Fruit fly (Drosophila melanogaster) whole organism, embryonic: ENCODE measurements around the gene CG6409.

ENCODE experiments used
- CG10209 ChIP-seq: fragments of 200-800 bp; sonication (Bioruptor generic); optimal IDR thresholded peaks from 3 replicates; lab custom pipeline; 2017; ENCODE audit warnings: missing biosample characterization, mild to moderate bottlenecking, missing genetic modification characterization, missing genetic modification reagents
- CG11085 ChIP-seq: fragments of 200-800 bp; sonication (Bioruptor generic); IDR thresholded peaks from 2 replicates; pipeline ENCODE4 v1.3.6; 2022; ENCODE audit warnings: missing biosample characterization, missing genetic modification characterization
- CG11093 ChIP-seq: fragments of 200-800 bp; sonication (Bioruptor generic); IDR thresholded peaks from 3 replicates; pipeline ENCODE4 v1.3.6; 2022; ENCODE audit warnings: missing biosample characterization, missing genetic modification characterization
- CG11695 ChIP-seq: fragments of 200-800 bp; sonication (Bioruptor generic); IDR thresholded peaks from 3 replicates; pipeline ENCODE4 v1.3.6; 2022; ENCODE audit warnings: missing biosample characterization, missing genetic modification characterization
- CG12659 ChIP-seq: fragments of 200-800 bp; sonication (Bioruptor generic); optimal IDR thresholded peaks from 3 replicates; lab custom pipeline; 2017; ENCODE audit warnings: mild to moderate bottlenecking, missing biosample characterization, missing genetic modification reagents, missing genetic modification characterization
- CG13775 ChIP-seq: fragments of 200-800 bp; sonication (Bioruptor generic); optimal IDR thresholded peaks from 3 replicates; lab custom pipeline; 2017; ENCODE audit warnings: missing biosample characterization, mild to moderate bottlenecking, missing genetic modification characterization
- CG13894 ChIP-seq: fragments of 200-800 bp; sonication (Bioruptor generic); optimal IDR thresholded peaks from 3 replicates; lab custom pipeline; 2018; ENCODE audit warnings: missing biosample characterization, mild to moderate bottlenecking, missing genetic modification characterization, moderate library complexity
- CG14965 ChIP-seq: fragments of 200-800 bp; sonication (Bioruptor generic); optimal IDR thresholded peaks from 2 replicates; lab custom pipeline; 2016; ENCODE audit warnings: missing biosample characterization, missing genetic modification characterization, borderline replicate concordance
- CG15479 ChIP-seq: fragments of 200-800 bp; sonication (Bioruptor generic); optimal IDR thresholded peaks from 3 replicates; lab custom pipeline; 2019; ENCODE audit warnings: missing biosample characterization, mild to moderate bottlenecking, missing genetic modification characterization, moderate library complexity
- CG17328 ChIP-seq: fragments of 200-800 bp; sonication (Bioruptor generic); IDR thresholded peaks from 2 replicates; pipeline ENCODE4 v1.3.6; 2022; ENCODE audit warnings: missing biosample characterization, missing genetic modification characterization
- CG2120 ChIP-seq: fragments of 200-800 bp; sonication (Bioruptor generic); optimal IDR thresholded peaks from 3 replicates; lab custom pipeline; 2016; ENCODE audit warnings: missing biosample characterization, missing genetic modification characterization
- CG3281 ChIP-seq: fragments of 200-800 bp; sonication (Bioruptor generic); optimal IDR thresholded peaks from 3 replicates; lab custom pipeline; 2017; ENCODE audit warnings: missing biosample characterization, mild to moderate bottlenecking, missing genetic modification characterization
- CG33213 ChIP-seq: fragments of 200-800 bp; sonication (Bioruptor generic); optimal IDR thresholded peaks from 3 replicates; lab custom pipeline; 2016; ENCODE audit warnings: missing biosample characterization, missing genetic modification characterization
- CG4282 ChIP-seq: fragments of 200-800 bp; sonication (Bioruptor generic); optimal IDR thresholded peaks from 2 replicates; lab custom pipeline; 2016; ENCODE audit warnings: missing biosample characterization, missing genetic modification characterization
- CG4404 ChIP-seq: fragments of 200-800 bp; sonication (Bioruptor generic); IDR thresholded peaks from 2 replicates; pipeline ENCODE4 v1.3.6; 2022; ENCODE audit warnings: missing biosample characterization, missing genetic modification characterization
- CG4424 ChIP-seq: fragments of 200-800 bp; sonication (Bioruptor generic); optimal IDR thresholded peaks from 3 replicates; lab custom pipeline; 2016; ENCODE audit warnings: missing biosample characterization, missing genetic modification characterization
- CG5953 ChIP-seq: fragments of 200-800 bp; sonication (Bioruptor generic); IDR thresholded peaks from 2 replicates; pipeline ENCODE4 v1.3.6; 2022; ENCODE audit warnings: missing biosample characterization, missing genetic modification characterization
- CG6272 ChIP-seq: fragments of 200-800 bp; sonication (Bioruptor generic); IDR thresholded peaks from 2 replicates; pipeline ENCODE4 v1.3.6; 2022; ENCODE audit warnings: missing biosample characterization, missing genetic modification characterization
- CG7372 ChIP-seq: fragments of 200-800 bp; sonication (Bioruptor generic); IDR thresholded peaks from 2 replicates; pipeline ENCODE4 v1.3.6; 2022; ENCODE audit warnings: missing biosample characterization, missing genetic modification characterization
- CG9797 ChIP-seq: fragments of 200-800 bp; sonication (Bioruptor generic); optimal IDR thresholded peaks from 3 replicates; lab custom pipeline; 2018; ENCODE audit warnings: missing biosample characterization, mild to moderate bottlenecking, missing genetic modification characterization
- Chrac-16 ChIP-seq: fragments of 200-800 bp; sonication (Bioruptor generic); optimal IDR thresholded peaks from 3 replicates; lab custom pipeline; 2016; ENCODE audit warnings: missing biosample characterization, missing genetic modification characterization
- Dref ChIP-seq: fragments of 200-800 bp; sonication (Bioruptor generic); IDR thresholded peaks from 2 replicates; pipeline ENCODE4 v1.3.6; 2022; ENCODE audit warnings: missing biosample characterization, missing genetic modification characterization
- Ets65A ChIP-seq: fragments of 200-800 bp; sonication (Bioruptor generic); peaks from one replicate; lab custom pipeline; 2016; ENCODE audit warnings: missing biosample characterization, missing genetic modification characterization
- Fer2 ChIP-seq: fragments of 200-800 bp; sonication (Bioruptor generic); optimal IDR thresholded peaks from 2 replicates; lab custom pipeline; 2018; ENCODE audit warnings: missing biosample characterization, mild to moderate bottlenecking, missing genetic modification characterization, moderate library complexity
- Gsc ChIP-seq: fragments of 200-800 bp; sonication (Bioruptor generic); IDR thresholded peaks from 2 replicates; pipeline ENCODE4 v1.3.6; 2022; ENCODE audit warnings: missing biosample characterization, missing genetic modification characterization
- Hr51 ChIP-seq, 2 experiments: fragments of 200-800 bp; sonication (Bioruptor generic); optimal IDR thresholded peaks; 2 replicates in 1 of 2; 3 replicates in 1 of 2; lab custom pipeline; 2016 to 2018; ENCODE audit warnings: missing biosample characterization in 2 of 2, missing genetic modification characterization in 2 of 2, mild to moderate bottlenecking in 1 of 2, moderate library complexity in 1 of 2
- MTF-1 ChIP-seq: fragments of 200-800 bp; sonication (Bioruptor generic); optimal IDR thresholded peaks from 2 replicates; lab custom pipeline; 2018; ENCODE audit warnings: missing biosample characterization, mild to moderate bottlenecking, missing genetic modification characterization, borderline replicate concordance
- Mrtf ChIP-seq: fragments of 200-800 bp; sonication (Bioruptor generic); IDR thresholded peaks from 3 replicates; pipeline ENCODE4 v1.3.6; 2022; ENCODE audit warnings: missing biosample characterization, missing genetic modification characterization
- Pdp1 ChIP-seq, 2 experiments: fragments of 200-800 bp; sonication (Bioruptor generic); optimal IDR thresholded peaks; 3 replicates each; lab custom pipeline; 2016; ENCODE audit warnings: missing biosample characterization in 2 of 2, missing genetic modification characterization in 2 of 2, mild to moderate bottlenecking in 1 of 2, moderate library complexity in 1 of 2
- Ptx1 ChIP-seq: fragments of 200-800 bp; sonication (Bioruptor generic); IDR thresholded peaks from 2 replicates; pipeline ENCODE4 v1.3.6; 2022; ENCODE audit warnings: missing biosample characterization, missing genetic modification characterization
- Sry-β ChIP-seq: fragments of 200-800 bp; sonication (Bioruptor generic); optimal IDR thresholded peaks from 2 replicates; lab custom pipeline; 2018; ENCODE audit warnings: missing biosample characterization, mild to moderate bottlenecking, missing genetic modification characterization, moderate library complexity
- Taf1 ChIP-seq: fragments of 200-800 bp; sonication (Bioruptor generic); IDR thresholded peaks from 2 replicates; pipeline ENCODE4 v1.3.6; 2022; ENCODE audit warnings: missing biosample characterization, missing genetic modification characterization
- Trl ChIP-seq, 3 experiments: fragments of >200 bp in 2 of 3; fragments of 200-800 bp in 1 of 3; sonication (Bioruptor generic) in 1 of 3; optimal IDR thresholded peaks; 2 replicates in 1 of 3; 3 replicates in 2 of 3; lab custom pipeline; 2016 to 2017; ENCODE audit warnings: missing biosample characterization in 1 of 3, missing genetic modification characterization in 1 of 3
- Usf ChIP-seq: fragments of 200-800 bp; sonication (Bioruptor generic); optimal IDR thresholded peaks from 2 replicates; lab custom pipeline; 2017; ENCODE audit warnings: missing genotype, missing biosample characterization, missing genetic modification characterization
- ap ChIP-seq: fragments of 200-800 bp; sonication (Bioruptor generic); IDR thresholded peaks from 2 replicates; pipeline ENCODE4 v1.3.6; 2022; ENCODE audit warnings: missing biosample characterization, missing genetic modification characterization
- br ChIP-seq: fragments of >200 bp; optimal IDR thresholded peaks from 2 replicates; lab custom pipeline; 2017
- cato ChIP-seq: fragments of 200-800 bp; sonication (Bioruptor generic); optimal IDR thresholded peaks from 2 replicates; lab custom pipeline; 2016; ENCODE audit warnings: missing biosample characterization, missing genetic modification characterization, borderline replicate concordance
- corto ChIP-seq: fragments of 200-800 bp; sonication (Bioruptor generic); optimal IDR thresholded peaks from 2 replicates; lab custom pipeline; 2016; ENCODE audit warnings: missing biosample characterization, mild to moderate bottlenecking, missing genetic modification characterization, moderate library complexity
- danr ChIP-seq: fragments of 200-800 bp; sonication (Bioruptor generic); IDR thresholded peaks from 2 replicates; pipeline ENCODE4 v1.3.6; 2022; ENCODE audit warnings: missing biosample characterization, missing genetic modification characterization
- ems ChIP-seq: fragments of 200-800 bp; sonication (Bioruptor generic); optimal IDR thresholded peaks from 3 replicates; lab custom pipeline; 2016; ENCODE audit warnings: missing biosample characterization, missing genetic modification characterization
- fd3F ChIP-seq: fragments of 200-800 bp; sonication (Bioruptor generic); optimal IDR thresholded peaks from 2 replicates; lab custom pipeline; 2018; ENCODE audit warnings: missing biosample characterization, mild to moderate bottlenecking, missing genetic modification characterization, moderate library complexity
- gro ChIP-seq: fragments of 200-800 bp; sonication (Bioruptor generic); optimal IDR thresholded peaks from 2 replicates; lab custom pipeline; 2016; ENCODE audit warnings: missing biosample characterization, missing genetic modification characterization
- mld ChIP-seq: fragments of 200-800 bp; sonication (Bioruptor generic); IDR thresholded peaks from 3 replicates; pipeline ENCODE4 v1.3.6; 2022; ENCODE audit warnings: missing biosample characterization, missing genetic modification characterization; ENCODE audit not compliant: partially characterized antibody
- nau ChIP-seq: fragments of 200-800 bp; sonication (Bioruptor generic); optimal IDR thresholded peaks from 3 replicates; lab custom pipeline; 2017; ENCODE audit warnings: missing biosample characterization, mild to moderate bottlenecking, missing genetic modification characterization, missing genetic modification reagents
- nerfin-2 ChIP-seq: fragments of 200-800 bp; sonication (Bioruptor generic); IDR thresholded peaks from 2 replicates; pipeline ENCODE4 v1.3.6; 2022; ENCODE audit warnings: missing biosample characterization, missing genetic modification characterization; ENCODE audit not compliant: partially characterized antibody
- peb ChIP-seq: fragments of 200-800 bp; sonication (Bioruptor generic); IDR thresholded peaks from 2 replicates; pipeline ENCODE4 v1.3.6; 2022; ENCODE audit warnings: missing biosample characterization, missing genetic modification characterization
- prd ChIP-seq, 3 experiments: fragments of >200 bp in 2 of 3; fragments of 200-800 bp in 1 of 3; sonication (Bioruptor generic) in 1 of 3; optimal IDR thresholded peaks in 2 of 3; IDR thresholded peaks in 1 of 3; 2 replicates in 2 of 3; 3 replicates in 1 of 3; pipeline versions ENCODE4 v1.3.6 to Lab custom; 2017 to 2022; ENCODE audit warnings: missing biosample characterization in 1 of 3, missing genetic modification characterization in 1 of 3
- ttk ChIP-seq: fragments of 200-800 bp; sonication (Bioruptor generic); IDR thresholded peaks from 2 replicates; pipeline ENCODE4 v2.1.2; 2022; ENCODE audit warnings: missing biosample characterization, missing genetic modification characterization
- tx ChIP-seq: fragments of 200-800 bp; sonication (Bioruptor generic); optimal IDR thresholded peaks from 2 replicates; lab custom pipeline; 2016; ENCODE audit warnings: missing biosample characterization, missing genetic modification characterization

CG6409 gene

DNA sequence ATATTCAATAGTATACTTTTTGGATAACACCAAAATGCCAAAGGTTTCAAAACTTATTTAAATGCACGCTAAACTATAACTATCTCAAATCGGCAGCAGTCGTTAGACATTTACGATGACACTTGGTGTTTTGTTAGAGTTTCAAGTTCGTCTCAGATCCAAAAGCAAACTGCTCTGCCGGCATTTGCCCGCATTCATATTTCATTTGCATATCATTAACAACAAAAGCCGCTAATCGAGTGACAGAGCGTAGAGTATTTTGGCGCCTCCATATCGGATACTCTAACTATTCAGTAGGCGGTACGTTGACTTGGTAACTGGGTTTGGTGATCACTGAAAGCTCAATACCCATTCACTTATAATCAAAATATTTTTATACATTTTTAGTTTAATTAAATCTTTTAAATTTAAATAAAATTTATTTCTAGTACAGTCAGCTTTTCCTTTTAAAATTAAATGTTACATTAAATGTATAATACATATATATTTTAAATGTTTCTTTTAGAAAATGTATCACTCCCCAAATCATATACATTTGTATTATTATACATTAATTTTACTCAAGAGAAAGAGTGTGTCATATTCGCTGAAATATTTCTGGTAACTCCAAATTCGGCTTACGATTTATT, 11.1 kb upstream of the CG6409 start (continued):
- peak; percentile 43; the same call in 1 of the 3 replicates for TF ChIP-seq CG11695
- peak; percentile 45; the same call in 1 of the 2 replicates for TF ChIP-seq Ptx1 (GFP tag; lab: Robert Waterston, UW)
- no peak for TF ChIP-seq gro (GFP tag; lab: Kevin White, UChicago)
- no peak for TF ChIP-seq CG11093 (GFP tag; lab: Robert Waterston, UW)
- TF ChIP-seq danr = no peak
- TF ChIP-seq tx (GFP tag; lab: Kevin White, UChicago) = no peak
- no peak for TF ChIP-seq ap
- TF ChIP-seq CG4404 (GFP tag; lab: Robert Waterston, UW) = no peak
- no peak for TF ChIP-seq Chrac-16
- no peak for TF ChIP-seq CG4282 (GFP tag; lab: Kevin White, UChicago)
- peak; percentile 10 for TF ChIP-seq CG2120 (GFP tag; lab: Kevin White, UChicago)
- no peak for TF ChIP-seq corto
- TF ChIP-seq ems (GFP tag; lab: Kevin White, UChicago) = no peak
- no peak for TF ChIP-seq CG6272 (GFP tag; lab: Robert Waterston, UW)
- no peak for TF ChIP-seq CG15479 (GFP tag; lab: Kevin White, UChicago)
- TF ChIP-seq Fer2 (tag; lab: Kevin White, UChicago) = no peak
- no peak for TF ChIP-seq MTF-1
- TF ChIP-seq CG10209 (GFP tag; lab: Kevin White, UChicago) = peak; percentile 45
- peak in 1 of 2 experiments; percentile 82 for TF ChIP-seq Hr51 (GFP tag; optimal IDR thresholded peaks at IDR 0.05; lab: Kevin White, UChicago)
- TF ChIP-seq CG12659 (GFP tag; lab: Kevin White, UChicago) = peak; percentile 53
- TF ChIP-seq CG5953 (GFP tag; lab: Robert Waterston, UW) = no peak
- TF ChIP-seq Pdp1 (GFP tag; optimal IDR thresholded peaks at IDR 0.05; lab: Kevin White, UChicago) = no peak
- TF ChIP-seq cato (GFP tag; lab: Kevin White, UChicago) = no peak
- TF ChIP-seq CG11085 (GFP tag; lab: Robert Waterston, UW) = no peak
- TF ChIP-seq CG14965 = no peak
- no peak for TF ChIP-seq CG9797 (GFP tag; lab: Kevin White, UChicago)
- no peak for TF ChIP-seq Trl (optimal IDR thresholded peaks at IDR 0.05; lab: Kevin White, UChicago)
- TF ChIP-seq Trl (GFP tag; optimal IDR thresholded peaks at IDR 0.05; lab: Kevin White, UChicago) = no peak
- no peak for TF ChIP-seq Dref (GFP tag; lab: Robert Waterston, UW)
- TF ChIP-seq CG13894 (tag; lab: Kevin White, UChicago) = peak; percentile 68
- TF ChIP-seq nerfin-2 (GFP tag; lab: Robert Waterston, UW) = no peak
- TF ChIP-seq fd3F (GFP tag; lab: Kevin White, UChicago) = peak; percentile 41
- no peak for TF ChIP-seq prd (optimal IDR thresholded peaks at IDR 0.05; lab: Kevin White, UChicago)
- TF ChIP-seq prd (GFP tag; IDR thresholded peaks at IDR 0.05; lab: Robert Waterston, UW) = 0 out of 3 replicates have a peak, but pooled peaks have one; percentile 35
- no peak for TF ChIP-seq CG13775 (GFP tag; lab: Kevin White, UChicago)
- TF ChIP-seq CG33213 (GFP tag; lab: Kevin White, UChicago) = no peak
- no peak for TF ChIP-seq CG17328
- TF ChIP-seq CG7372 (GFP tag; lab: Robert Waterston, UW) = no peak
- no peak for TF ChIP-seq Mrtf (GFP tag; lab: Robert Waterston, UW)
- TF ChIP-seq ttk = 0 out of 2 replicates have a peak, but pooled peaks have one; percentile 12
- TF ChIP-seq CG3281 (GFP tag; lab: Kevin White, UChicago) = peak; percentile 48
- TF ChIP-seq Taf1 (GFP tag; lab: Robert Waterston, UW) = no peak
- TF ChIP-seq Usf = no peak
- no peak for TF ChIP-seq Sry-β (GFP tag; lab: Kevin White, UChicago)
- TF ChIP-seq br (lab: Kevin White, UChicago) = no peak
- TF ChIP-seq CG4424 (GFP tag; lab: Kevin White, UChicago) = peak; percentile 16
- TF ChIP-seq peb = no peak
- peak; percentile 34 for TF ChIP-seq Ets65A (GFP tag; lab: Kevin White, UChicago)
- no peak for TF ChIP-seq Gsc (GFP tag; lab: Robert Waterston, UW)
- TF ChIP-seq nau = no peak
- no peak for TF ChIP-seq mld
